Fruit fly (Drosophila melanogaster) whole organism: ENCODE data around the gene CG33288.

Source experiments
- EcR ChIP-seq, 2 experiments: fragments of >200 bp; optimal IDR thresholded peaks; 2 replicates each; lab custom pipeline; 2017; ENCODE audit warnings: missing biosample characterization in 2 of 2, missing genetic modification characterization in 2 of 2, missing genetic modification reagents in 2 of 2
- psq ChIP-seq: fragments of >200 bp; optimal IDR thresholded peaks from 2 replicates; lab custom pipeline; 2017
- usp ChIP-seq: fragments of >200 bp; optimal IDR thresholded peaks from 2 replicates; lab custom pipeline; 2017; ENCODE audit warnings: missing biosample characterization, missing genetic modification characterization, mixed read lengths

DNA sequence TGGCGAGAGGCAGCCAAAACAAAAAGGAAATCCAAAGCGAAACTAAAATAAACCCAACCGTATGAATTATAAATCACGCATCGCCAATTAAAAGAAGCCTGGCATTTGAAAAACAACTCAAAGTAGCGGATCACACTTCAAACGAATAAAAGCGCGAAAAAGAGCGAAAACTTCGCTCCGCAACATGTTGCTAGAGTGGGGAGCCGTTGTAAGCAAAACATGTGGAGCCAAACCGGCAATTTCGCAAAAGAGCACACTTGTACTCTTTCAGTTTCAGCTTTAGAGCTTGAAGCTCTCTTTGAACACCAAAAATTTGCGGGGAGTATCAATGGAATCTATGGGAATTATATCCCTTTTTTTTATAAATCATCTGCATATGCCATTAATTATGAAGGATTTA is 45.8 kb upstream of the CG33288 start:
- TF ChIP-seq usp (GFP tag; lab: Kevin White, UChicago) (no peak), EcR (GFP tag; optimal IDR thresholded peaks at IDR 0.05; lab: Kevin White, UChicago) (no peak), psq (no peak)
